Worm (Caenorhabditis elegans) whole organism, young adult: Measurements from ENCODE around the gene pals-17.

ENCODE experiments used
- mes-4 ChIP-seq: sonication (generic microtip); optimal IDR thresholded peaks from 2 replicates; lab custom pipeline; 2016; ENCODE audit warnings: missing genotype, missing genetic modification characterization, missing compliant biosample characterization
- tbx-9 ChIP-seq: sonication (generic microtip); optimal IDR thresholded peaks from 2 replicates; lab custom pipeline; 2016; ENCODE audit warnings: borderline replicate concordance, missing genetic modification characterization, inconsistent platforms, missing compliant biosample characterization
- unc-62 ChIP-seq: fragments of 150-350 bp; optimal IDR thresholded peaks from 2 replicates; lab custom pipeline; 2014; ENCODE audit warnings: missing biosample characterization, missing genetic modification reagents, missing genetic modification characterization
- ztf-18 ChIP-seq: sonication (generic microtip); optimal IDR thresholded peaks from 2 replicates; lab custom pipeline; 2016; ENCODE audit warnings: missing genotype, mild to moderate bottlenecking, missing genetic modification characterization, missing compliant biosample characterization

DNA sequence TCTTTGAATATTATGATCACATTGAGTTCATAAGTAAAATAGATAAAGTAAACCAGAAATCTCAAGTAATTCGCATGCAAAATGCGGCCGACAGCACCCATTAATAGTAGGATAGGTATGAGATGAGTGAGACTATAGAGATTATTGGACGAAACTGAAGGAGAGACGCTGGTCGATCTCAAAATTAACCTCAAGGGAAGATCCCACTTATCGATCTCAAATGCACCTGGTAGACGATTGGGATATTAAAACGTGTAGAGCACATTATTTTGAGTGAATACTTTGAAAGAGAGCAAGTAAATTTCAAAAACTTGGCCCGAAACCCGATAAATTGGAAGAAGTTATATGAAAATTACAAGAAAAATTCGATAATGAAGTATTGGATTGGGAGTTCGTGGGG lies 46.0 kb downstream of the pals-17 start, which contains the start of gene Y82E9BL.6:
- no peak for TF ChIP-seq unc-62 (GFP tag; lab: Kevin White, UChicago)
- no peak for TF ChIP-seq mes-4
- no peak for TF ChIP-seq ztf-18 (tag; lab: Kevin White, UChicago)
- no peak for TF ChIP-seq tbx-9 (tag; lab: Kevin White, UChicago)
